Worm (Caenorhabditis elegans): ENCODE data around the gene F53A9.7.

ce11 chrX:8750660-8751059 lies 33.9 kb upstream of the F53A9.7 start, which contains the start of gene asns-2:
- no peak for TF ChIP-seq zag-1 (tag; optimal IDR thresholded peaks at IDR 0.05)
- TF ChIP-seq nhr-11 (tag; optimal IDR thresholded peaks at IDR 0.05) = no peak
- TF ChIP-seq skn-1 (tag; optimal IDR thresholded peaks at IDR 0.05) = no peak
- TF ChIP-seq elt-1 (tag; optimal IDR thresholded peaks at IDR 0.05) = no peak
